Fruit fly (Drosophila melanogaster) whole organism, wandering third instar larva: ENCODE results near the gene erm.

Experiments
- Myc ChIP-seq: fragments of >200 bp; optimal IDR thresholded peaks from 2 replicates; lab custom pipeline; 2017
- OdsH ChIP-seq: fragments of 200-800 bp; sonication (Bioruptor generic); optimal IDR thresholded peaks from 2 replicates; lab custom pipeline; 2016; ENCODE audit warnings: missing biosample characterization, mild to moderate bottlenecking, missing genetic modification characterization
- brk ChIP-seq: fragments of 200-800 bp; sonication (Bioruptor generic); optimal IDR thresholded peaks from 2 replicates; lab custom pipeline; 2016; ENCODE audit warnings: missing biosample characterization, mild to moderate bottlenecking, missing genetic modification characterization
- lola ChIP-seq: fragments of >200 bp; optimal IDR thresholded peaks from 2 replicates; lab custom pipeline; 2017; ENCODE audit warnings: missing biosample characterization, missing genetic modification characterization

DNA sequence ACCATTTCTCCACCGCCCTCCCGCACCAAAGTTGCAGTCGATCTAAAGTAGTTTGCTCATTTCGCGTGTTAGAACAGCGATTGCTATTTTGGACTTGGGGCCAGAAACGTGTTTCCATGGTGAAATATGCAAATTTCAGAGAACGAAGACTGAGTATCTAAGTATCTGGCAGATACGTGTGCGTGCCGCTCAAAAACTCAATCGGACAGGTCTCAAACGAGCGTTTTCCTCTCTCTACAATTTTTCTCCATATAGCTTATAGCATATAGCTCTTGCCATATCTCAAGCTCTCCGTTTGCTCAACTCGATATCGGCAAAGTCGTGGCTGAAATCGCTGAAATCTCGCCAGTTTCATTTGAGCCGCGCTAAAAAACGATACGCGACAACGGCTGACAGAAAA, 42.8 kb downstream of the erm start:
- TF ChIP-seq brk (GFP tag; lab: Kevin White, UChicago) (no peak), lola (GFP tag; lab: Kevin White, UChicago) (no peak), Myc (lab: Kevin White, UChicago) (no peak), OdsH (no peak)
